Fruit fly (Drosophila melanogaster) whole organism, embryonic: Measurements from ENCODE around the gene fbl.

Experiments
- CG8478 ChIP-seq: fragments of >200 bp; optimal IDR thresholded peaks from 2 replicates; lab custom pipeline; 2018
- nmo ChIP-seq: fragments of 200-800 bp; sonication (Bioruptor generic); optimal IDR thresholded peaks from 2 replicates; lab custom pipeline; 2018; ENCODE audit warnings: missing biosample characterization, mild to moderate bottlenecking, missing genetic modification characterization, moderate library complexity
- pzg ChIP-seq: fragments of 200-800 bp; sonication (Bioruptor generic); optimal IDR thresholded peaks from 3 replicates; lab custom pipeline; 2018; ENCODE audit warnings: missing biosample characterization, mild to moderate bottlenecking, missing genetic modification characterization, moderate library complexity

- TF ChIP-seq CG8478 (lab: Kevin White, UChicago) (no peak), pzg (GFP tag; lab: Kevin White, UChicago) (no peak), nmo (GFP tag; lab: Kevin White, UChicago) (no peak)
Measured at dm6 chr3L:20410780-20411179, 26.6 kb downstream of the fbl start.
